Fruit fly (Drosophila melanogaster) whole organism, embryonic: ENCODE data around the gene hll.

ENCODE experiments used
- Bgb ChIP-seq: fragments of 200-800 bp; sonication (Bioruptor generic); IDR thresholded peaks from 2 replicates; pipeline ENCODE4 v1.3.6; 2022; ENCODE audit warnings: missing biosample characterization, missing genetic modification characterization; ENCODE audit not compliant: partially characterized antibody
- BtbVII ChIP-seq: fragments of 200-800 bp; sonication (Bioruptor generic); optimal IDR thresholded peaks from 3 replicates; lab custom pipeline; 2017; ENCODE audit warnings: missing biosample characterization, mild to moderate bottlenecking, missing genetic modification characterization
- CG10267 ChIP-seq: fragments of 200-800 bp; sonication (Bioruptor generic); optimal IDR thresholded peaks from 2 replicates; lab custom pipeline; 2018; ENCODE audit warnings: missing biosample characterization, mild to moderate bottlenecking, missing genetic modification characterization, moderate library complexity
- CG10274 ChIP-seq: fragments of 200-800 bp; sonication (Bioruptor generic); optimal IDR thresholded peaks from 3 replicates; lab custom pipeline; 2017; ENCODE audit warnings: missing biosample characterization, mild to moderate bottlenecking, missing genetic modification characterization
- CG11398 ChIP-seq: fragments of 200-800 bp; sonication (Bioruptor generic); optimal IDR thresholded peaks from 2 replicates; lab custom pipeline; 2016; ENCODE audit warnings: missing biosample characterization, missing genetic modification characterization
- CG11696 ChIP-seq: fragments of 200-800 bp; sonication (Bioruptor generic); IDR thresholded peaks from 2 replicates; pipeline ENCODE4 v1.3.6; 2022; ENCODE audit warnings: missing biosample characterization, missing genetic modification characterization
- CG12104 ChIP-seq: fragments of 200-800 bp; sonication (Bioruptor generic); optimal IDR thresholded peaks from 3 replicates; lab custom pipeline; 2016; ENCODE audit warnings: missing biosample characterization, missing genetic modification characterization
- CG12299 ChIP-seq: fragments of 200-800 bp; sonication (Bioruptor generic); optimal IDR thresholded peaks from 2 replicates; lab custom pipeline; 2018; ENCODE audit warnings: missing biosample characterization, mild to moderate bottlenecking, missing genetic modification characterization
- CG12942 ChIP-seq: fragments of 200-800 bp; sonication (Bioruptor generic); optimal IDR thresholded peaks from 3 replicates; lab custom pipeline; 2016; ENCODE audit warnings: missing biosample characterization, missing genetic modification characterization
- CG14965 ChIP-seq: fragments of 200-800 bp; sonication (Bioruptor generic); optimal IDR thresholded peaks from 2 replicates; lab custom pipeline; 2016; ENCODE audit warnings: missing biosample characterization, missing genetic modification characterization, borderline replicate concordance
- CG1529 ChIP-seq: fragments of 200-800 bp; sonication (Bioruptor generic); optimal IDR thresholded peaks from 3 replicates; lab custom pipeline; 2018; ENCODE audit warnings: missing biosample characterization, missing genetic modification characterization
- CG17328 ChIP-seq: fragments of 200-800 bp; sonication (Bioruptor generic); IDR thresholded peaks from 2 replicates; pipeline ENCODE4 v1.3.6; 2022; ENCODE audit warnings: missing biosample characterization, missing genetic modification characterization
- CG17568 ChIP-seq: fragments of 200-800 bp; sonication (Bioruptor generic); optimal IDR thresholded peaks from 2 replicates; lab custom pipeline; 2018; ENCODE audit warnings: missing biosample characterization, mild to moderate bottlenecking, missing genetic modification characterization, moderate library complexity
- CG18619 ChIP-seq: fragments of 200-800 bp; sonication (Bioruptor generic); optimal IDR thresholded peaks from 3 replicates; lab custom pipeline; 2017; ENCODE audit warnings: missing biosample characterization, mild to moderate bottlenecking, missing genetic modification characterization
- CG2875 ChIP-seq: fragments of 200-800 bp; sonication (Bioruptor generic); optimal IDR thresholded peaks from 2 replicates; lab custom pipeline; 2017; ENCODE audit warnings: missing biosample characterization, mild to moderate bottlenecking, missing genetic modification characterization, missing genetic modification reagents
- CG30403 ChIP-seq: fragments of 200-800 bp; sonication (Bioruptor generic); optimal IDR thresholded peaks from 3 replicates; lab custom pipeline; 2016; ENCODE audit warnings: missing biosample characterization, missing genetic modification characterization
- CG34224 ChIP-seq: fragments of 200-800 bp; sonication (Bioruptor generic); IDR thresholded peaks from 3 replicates; pipeline ENCODE4 v1.3.6; 2022; ENCODE audit warnings: missing biosample characterization, missing genetic modification characterization; ENCODE audit not compliant: partially characterized antibody
- CG6175 ChIP-seq: fragments of 200-800 bp; sonication (Bioruptor generic); IDR thresholded peaks from 3 replicates; pipeline ENCODE4 v1.3.6; 2022; ENCODE audit warnings: missing biosample characterization, missing genetic modification characterization
- CG6654 ChIP-seq: fragments of 200-800 bp; sonication (Bioruptor generic); optimal IDR thresholded peaks from 2 replicates; lab custom pipeline; 2017; ENCODE audit warnings: missing biosample characterization, mild to moderate bottlenecking, missing genetic modification characterization
- CG9797 ChIP-seq: fragments of 200-800 bp; sonication (Bioruptor generic); optimal IDR thresholded peaks from 3 replicates; lab custom pipeline; 2018; ENCODE audit warnings: missing biosample characterization, mild to moderate bottlenecking, missing genetic modification characterization
- CrebB ChIP-seq: fragments of 200-800 bp; sonication (Bioruptor generic); optimal IDR thresholded peaks from 3 replicates; lab custom pipeline; 2018; ENCODE audit warnings: missing biosample characterization, mild to moderate bottlenecking, missing genetic modification characterization
- Dfd ChIP-seq, 2 experiments: fragments of >200 bp; optimal IDR thresholded peaks; 2 replicates each; lab custom pipeline; 2017; ENCODE audit warnings: missing biosample characterization in 2 of 2, missing genetic modification characterization in 2 of 2
- Doc3 ChIP-seq: fragments of 200-800 bp; sonication (Bioruptor generic); IDR thresholded peaks from 3 replicates; pipeline ENCODE4 v1.3.6; 2022; ENCODE audit warnings: missing biosample characterization, missing genetic modification characterization; ENCODE audit not compliant: partially characterized antibody
- H15 ChIP-seq: fragments of 200-800 bp; sonication (Bioruptor generic); IDR thresholded peaks from 3 replicates; pipeline ENCODE4 v1.3.6; 2022; ENCODE audit warnings: missing biosample characterization, missing genetic modification characterization
- HLH3B ChIP-seq: fragments of 200-800 bp; sonication (Bioruptor generic); IDR thresholded peaks from 2 replicates; pipeline ENCODE4 v1.3.6; 2022; ENCODE audit warnings: missing biosample characterization, missing genetic modification characterization
- HLHmδ ChIP-seq: fragments of 200-800 bp; sonication (Bioruptor generic); optimal IDR thresholded peaks from 2 replicates; lab custom pipeline; 2018; ENCODE audit warnings: missing biosample characterization, mild to moderate bottlenecking, missing genetic modification characterization, moderate library complexity
- Hey ChIP-seq: fragments of 200-800 bp; sonication (Bioruptor generic); optimal IDR thresholded peaks from 3 replicates; lab custom pipeline; 2018; ENCODE audit warnings: missing biosample characterization, mild to moderate bottlenecking, missing genetic modification characterization
- HmgD ChIP-seq: fragments of 200-800 bp; sonication (Bioruptor generic); optimal IDR thresholded peaks from 3 replicates; lab custom pipeline; 2016; ENCODE audit warnings: missing biosample characterization, missing genetic modification characterization
- MBD-R2 ChIP-seq: fragments of 200-800 bp; sonication (Bioruptor generic); IDR thresholded peaks from 2 replicates; pipeline ENCODE4 v1.3.6; 2022; ENCODE audit warnings: missing biosample characterization, missing genetic modification characterization
- NK7.1 ChIP-seq: fragments of 200-800 bp; sonication (Bioruptor generic); optimal IDR thresholded peaks from 3 replicates; lab custom pipeline; 2016; ENCODE audit warnings: missing biosample characterization, missing genetic modification characterization
- Ravus ChIP-seq: fragments of 200-800 bp; sonication (Bioruptor generic); IDR thresholded peaks from 2 replicates; pipeline ENCODE4 v1.3.6; 2022; ENCODE audit warnings: missing biosample characterization, missing genetic modification characterization
- Scr ChIP-seq: fragments of 200-800 bp; sonication (Bioruptor generic); IDR thresholded peaks from 2 replicates; pipeline ENCODE4 v1.3.6; 2022; ENCODE audit warnings: missing biosample characterization, missing genetic modification characterization; ENCODE audit not compliant: partially characterized antibody
- Spps ChIP-seq: fragments of 200-800 bp; sonication (Bioruptor generic); optimal IDR thresholded peaks from 2 replicates; lab custom pipeline; 2018; ENCODE audit warnings: missing biosample characterization, mild to moderate bottlenecking, missing genetic modification characterization
- Sry-δ ChIP-seq: fragments of 200-800 bp; sonication (Bioruptor generic); optimal IDR thresholded peaks from 2 replicates; lab custom pipeline; 2016; ENCODE audit warnings: missing biosample characterization, missing genetic modification characterization
- ac ChIP-seq: fragments of 200-800 bp; sonication (Bioruptor generic); optimal IDR thresholded peaks from 3 replicates; lab custom pipeline; 2017; ENCODE audit warnings: missing biosample characterization, mild to moderate bottlenecking, missing genetic modification characterization
- ara ChIP-seq: fragments of 200-800 bp; sonication (Bioruptor generic); IDR thresholded peaks from 2 replicates; pipeline ENCODE4 v1.3.6; 2022; ENCODE audit warnings: missing biosample characterization, missing genetic modification characterization
- btn ChIP-seq: fragments of 200-800 bp; sonication (Bioruptor generic); optimal IDR thresholded peaks from 2 replicates; lab custom pipeline; 2016; ENCODE audit warnings: missing biosample characterization, missing genetic modification characterization
- cad ChIP-seq: fragments of >200 bp; optimal IDR thresholded peaks from 2 replicates; lab custom pipeline; 2017; ENCODE audit warnings: missing biosample characterization, missing genetic modification characterization
- crol ChIP-seq: fragments of 200-800 bp; sonication (Bioruptor generic); IDR thresholded peaks from 2 replicates; pipeline ENCODE4 v1.3.6; 2022; ENCODE audit warnings: missing biosample characterization, missing genetic modification characterization
- crp ChIP-seq, 2 experiments: fragments of 200-800 bp; sonication (Bioruptor generic); optimal IDR thresholded peaks; 2 replicates in 1 of 2; 3 replicates in 1 of 2; lab custom pipeline; 2017; ENCODE audit warnings: missing biosample characterization in 2 of 2, missing genetic modification characterization in 2 of 2, mild to moderate bottlenecking in 1 of 2, moderate library complexity in 1 of 2
- grau ChIP-seq: fragments of 200-800 bp; optimal IDR thresholded peaks from 3 replicates; lab custom pipeline; 2019; ENCODE audit warnings: missing biosample characterization, mild to moderate bottlenecking, missing genetic modification characterization, moderate library complexity
- jigr1 ChIP-seq: fragments of 200-800 bp; sonication (Bioruptor generic); IDR thresholded peaks from 3 replicates; pipeline ENCODE4 v1.3.6; 2022; ENCODE audit warnings: missing biosample characterization, missing genetic modification characterization
- knrl ChIP-seq: fragments of 200-800 bp; sonication (Bioruptor generic); IDR thresholded peaks from 3 replicates; pipeline ENCODE4 v1.3.6; 2022; ENCODE audit warnings: missing biosample characterization, missing genetic modification characterization; ENCODE audit not compliant: partially characterized antibody
- sc ChIP-seq, 3 experiments: fragments of >200 bp in 2 of 3; fragments of 200-800 bp in 1 of 3; sonication (Bioruptor generic) in 1 of 3; optimal IDR thresholded peaks; 2 replicates in 2 of 3; 3 replicates in 1 of 3; lab custom pipeline; 2017; ENCODE audit warnings: mild to moderate bottlenecking in 1 of 3, missing biosample characterization in 1 of 3, missing genetic modification characterization in 1 of 3, missing genetic modification reagents in 1 of 3
- tgo ChIP-seq: fragments of 200-800 bp; sonication (Bioruptor generic); IDR thresholded peaks from 3 replicates; pipeline ENCODE4 v1.3.6; 2022; ENCODE audit warnings: missing biosample characterization, missing genetic modification characterization
- tll ChIP-seq, 2 experiments: fragments of 200-800 bp in 1 of 2; fragments of >200 bp in 1 of 2; sonication (Bioruptor generic) in 1 of 2; optimal IDR thresholded peaks; 2 replicates each; lab custom pipeline; 2017 to 2019; ENCODE audit warnings: missing biosample characterization in 2 of 2, missing genetic modification characterization in 2 of 2, mild to moderate bottlenecking in 1 of 2, moderate library complexity in 1 of 2
- tup ChIP-seq: fragments of 200-800 bp; sonication (Bioruptor generic); optimal IDR thresholded peaks from 2 replicates; lab custom pipeline; 2016; ENCODE audit warnings: missing biosample characterization, mild to moderate bottlenecking, missing genetic modification characterization, moderate library complexity
- tx ChIP-seq: fragments of 200-800 bp; sonication (Bioruptor generic); optimal IDR thresholded peaks from 2 replicates; lab custom pipeline; 2016; ENCODE audit warnings: missing biosample characterization, missing genetic modification characterization
- vnd ChIP-seq: fragments of 200-800 bp; sonication (Bioruptor generic); IDR thresholded peaks from 3 replicates; pipeline ENCODE4 v1.3.6; 2022; ENCODE audit warnings: missing biosample characterization, missing genetic modification characterization; ENCODE audit not compliant: partially characterized antibody
- wek ChIP-seq: fragments of 200-800 bp; sonication (Bioruptor generic); optimal IDR thresholded peaks from 3 replicates; lab custom pipeline; 2018; ENCODE audit warnings: missing biosample characterization, mild to moderate bottlenecking, missing genetic modification characterization, moderate library complexity

Gene hll

dm6 chr2L:14021646-14022129 lies 5.1 kb upstream of the hll start (continued):
- no peak for TF ChIP-seq CG18619
- peak; percentile 44; the same call in 2 of the 3 replicates for TF ChIP-seq knrl
- peak; percentile 64; the same call in 1 of the 2 replicates for TF ChIP-seq Bgb (GFP tag; lab: Robert Waterston, UW)
- no peak for TF ChIP-seq CG11696 (GFP tag; lab: Robert Waterston, UW)
- no peak for TF ChIP-seq wek
- no peak for TF ChIP-seq CG2875 (GFP tag; lab: Kevin White, UChicago)
- TF ChIP-seq NK7.1 (GFP tag; lab: Kevin White, UChicago) = no peak
- TF ChIP-seq CG9797 (GFP tag; lab: Kevin White, UChicago) = no peak
- no peak for TF ChIP-seq Ravus (GFP tag; lab: Robert Waterston, UW)
- peak; percentile 77 for TF ChIP-seq HmgD (GFP tag; lab: Kevin White, UChicago)
- TF ChIP-seq CG34224 (GFP tag; lab: Robert Waterston, UW) = peak; percentile 56; the same call in 2 of the 3 replicates
- TF ChIP-seq vnd (GFP tag; lab: Robert Waterston, UW) = 0 out of 3 replicates have a peak, but pooled peaks have one; percentile 19
- TF ChIP-seq grau (tag; lab: Kevin White, UChicago) = no peak
- no peak for TF ChIP-seq CG30403 (GFP tag; lab: Kevin White, UChicago)
- no peak for TF ChIP-seq cad (GFP tag; lab: Kevin White, UChicago)
- TF ChIP-seq sc (optimal IDR thresholded peaks at IDR 0.05; lab: Kevin White, UChicago) = no peak
- no peak for TF ChIP-seq sc (GFP tag; optimal IDR thresholded peaks at IDR 0.05; lab: Kevin White, UChicago)
- TF ChIP-seq Doc3 = no peak
- TF ChIP-seq CG17568 (GFP tag; lab: Kevin White, UChicago) = no peak
- TF ChIP-seq Hey (tag; lab: Kevin White, UChicago) = peak; percentile 75
- TF ChIP-seq crp (GFP tag; optimal IDR thresholded peaks at IDR 0.05; lab: Kevin White, UChicago) = no peak
- TF ChIP-seq crol (GFP tag; lab: Robert Waterston, UW) = peak; percentile 99
- no peak for TF ChIP-seq CG10267 (tag; lab: Kevin White, UChicago)
- TF ChIP-seq CG10274 (GFP tag; lab: Kevin White, UChicago) = no peak
- no peak for TF ChIP-seq CG12942 (GFP tag; lab: Kevin White, UChicago)
- no peak for TF ChIP-seq CG17328
- peak; percentile 99 for TF ChIP-seq CG6175 (GFP tag; lab: Robert Waterston, UW)
- no peak for TF ChIP-seq CG1529 (GFP tag; lab: Kevin White, UChicago)
- no peak for TF ChIP-seq CG14965 (GFP tag; lab: Kevin White, UChicago)
- TF ChIP-seq CG12299 (tag; lab: Kevin White, UChicago) = no peak
- no peak for TF ChIP-seq CG6654 (GFP tag; lab: Kevin White, UChicago)
- TF ChIP-seq tx (GFP tag; lab: Kevin White, UChicago) = no peak
- TF ChIP-seq CG11398 (GFP tag; lab: Kevin White, UChicago) = no peak
- TF ChIP-seq MBD-R2 (GFP tag; lab: Robert Waterston, UW) = no peak
- no peak for TF ChIP-seq tup (GFP tag; lab: Kevin White, UChicago)
- no peak for TF ChIP-seq jigr1 (GFP tag; lab: Robert Waterston, UW)
- no peak for TF ChIP-seq BtbVII (GFP tag; lab: Kevin White, UChicago)
- no peak for TF ChIP-seq CG12104 (GFP tag; lab: Kevin White, UChicago)
- TF ChIP-seq HLHmδ = peak; percentile 94
- no peak for TF ChIP-seq Sry-δ (GFP tag; lab: Kevin White, UChicago)
- no peak for TF ChIP-seq tll (GFP tag; optimal IDR thresholded peaks at IDR 0.05; lab: Kevin White, UChicago)
- TF ChIP-seq ara (GFP tag; lab: Robert Waterston, UW) = no peak
- TF ChIP-seq ac (GFP tag; lab: Kevin White, UChicago) = no peak
- no peak for TF ChIP-seq tgo (GFP tag; lab: Robert Waterston, UW)
- peak in 1 of 2 experiments; percentile 66 for TF ChIP-seq Dfd (GFP tag; optimal IDR thresholded peaks at IDR 0.05; lab: Kevin White, UChicago)
- peak; percentile 23 for TF ChIP-seq btn (GFP tag; lab: Kevin White, UChicago)
- no peak for TF ChIP-seq H15
- no peak for TF ChIP-seq CrebB
- peak; percentile 13 for TF ChIP-seq Scr (GFP tag; lab: Robert Waterston, UW)
- TF ChIP-seq HLH3B (GFP tag; lab: Robert Waterston, UW) = no peak
- no peak for TF ChIP-seq Spps (tag; lab: Kevin White, UChicago)
